Worm (Caenorhabditis elegans): ENCODE results near the gene egl-8.

Gene egl-8

ce11 chrV:7778-8445, 12.7 kb upstream of the egl-8 start, which contains the start of gene ife-3 (continued):
- no peak for TF ChIP-seq dsc-1 (tag; optimal IDR thresholded peaks at IDR 0.05)
- TF ChIP-seq ama-1 (optimal IDR thresholded peaks at IDR 0.05): peak; percentile 67
- no peak for TF ChIP-seq fkh-10 (GFP tag; optimal IDR thresholded peaks at IDR 0.05)
- no peak for TF ChIP-seq ceh-88 (GFP tag; IDR thresholded peaks at IDR 0.05)
- TF ChIP-seq efl-1 (optimal IDR thresholded peaks at IDR 0.05): peak; percentile 76 to 92
- peak; percentile 90 to 99 for TF ChIP-seq efl-1 (GFP tag; optimal IDR thresholded peaks at IDR 0.05 in 1 of 2)
- no peak for TF ChIP-seq pqm-1 (tag; optimal IDR thresholded peaks at IDR 0.05)
- no peak for TF ChIP-seq nhr-28 (tag; optimal IDR thresholded peaks at IDR 0.05)
- no peak for TF ChIP-seq vab-15 (tag; optimal IDR thresholded peaks at IDR 0.05)
- peak; percentile 9 for TF ChIP-seq lin-13 (GFP tag; optimal IDR thresholded peaks at IDR 0.05)
- TF ChIP-seq rnt-1 (tag; optimal IDR thresholded peaks at IDR 0.05): peak; percentile 50
- TF ChIP-seq lir-3 (tag; optimal IDR thresholded peaks at IDR 0.05; ENCODE audit: poor library complexity): no peak
- no peak for TF ChIP-seq nhr-237 (tag; optimal IDR thresholded peaks at IDR 0.05)
- TF ChIP-seq zag-1 (tag; optimal IDR thresholded peaks at IDR 0.05): no peak
- peak; percentile 41 for TF ChIP-seq nhr-19 (GFP tag; conservative IDR thresholded peaks at IDR 0.05)
- TF ChIP-seq nhr-77 (tag; optimal IDR thresholded peaks at IDR 0.05): peak; percentile 6
- TF ChIP-seq pag-3 (tag; optimal IDR thresholded peaks at IDR 0.05; ENCODE audit: borderline replicate concordance, insufficient read depth): no peak
- TF ChIP-seq elt-3 (tag; optimal IDR thresholded peaks at IDR 0.05): peak in 2 of 6 experiments; percentile 17 to 65
- TF ChIP-seq tlp-1 (tag; optimal IDR thresholded peaks at IDR 0.05): no peak
- peak; percentile 18 for TF ChIP-seq mep-1 (tag; optimal IDR thresholded peaks at IDR 0.05)
- peak; percentile 69 for TF ChIP-seq blmp-1 (tag; optimal IDR thresholded peaks at IDR 0.05)
- TF ChIP-seq lin-15B (tag; optimal IDR thresholded peaks at IDR 0.05): peak; percentile 22
- TF ChIP-seq unc-86 (tag; optimal IDR thresholded peaks at IDR 0.05): no peak
- TF ChIP-seq dpl-1 (GFP tag; optimal IDR thresholded peaks at IDR 0.05): peak; percentile 92 to 94 (median 93)
- peak; percentile 66 for TF ChIP-seq unc-130 (tag; optimal IDR thresholded peaks at IDR 0.05)
- peak in 1 of 2 experiments; percentile 29 for TF ChIP-seq mdl-1 (tag; optimal IDR thresholded peaks at IDR 0.05)
- peak; percentile 19 for TF ChIP-seq snpc-4 (tag; optimal IDR thresholded peaks at IDR 0.05)
- no peak for TF ChIP-seq nhr-12 (tag; optimal IDR thresholded peaks at IDR 0.05)
- TF ChIP-seq nhr-85 (tag): peak; percentile 82
- no peak for TF ChIP-seq pax-3 (tag; optimal IDR thresholded peaks at IDR 0.05)
- TF ChIP-seq nhr-84 (tag; optimal IDR thresholded peaks at IDR 0.05): no peak
- peak; percentile 30 for TF ChIP-seq xbp-1 (tag; optimal IDR thresholded peaks at IDR 0.05)

ce11 chrV:8716-9246, 11.8 kb upstream of the egl-8 start, which contains the start of gene B0348.10:
TSS of gene B0348.10 (minus strand) at chrV:8739.
- TF ChIP-seq fkh-4 (tag; optimal IDR thresholded peaks at IDR 0.05; ENCODE audit: borderline replicate concordance) (no peak), efl-1 (optimal IDR thresholded peaks at IDR 0.05) (peak; percentile 67 to 78), efl-1 (GFP tag; optimal IDR thresholded peaks at IDR 0.05 in 1 of 2) (peak; percentile 60 to 96), lin-39 (tag; optimal IDR thresholded peaks at IDR 0.05) (no peak), nhr-47 (tag; optimal IDR thresholded peaks at IDR 0.05) (peak; percentile 90), lin-13 (GFP tag; optimal IDR thresholded peaks at IDR 0.05) (peak; percentile 24), fkh-8 (tag; optimal IDR thresholded peaks at IDR 0.05) (peak; percentile 98), aha-1 (tag; optimal IDR thresholded peaks at IDR 0.05) (no peak), ceh-63 (GFP tag; optimal IDR thresholded peaks at IDR 0.05) (peak; percentile 60), irx-1 (tag; optimal IDR thresholded peaks at IDR 0.05) (peak; percentile 29), unc-30 (tag; optimal IDR thresholded peaks at IDR 0.05) (no peak), ceh-88 (GFP tag; IDR thresholded peaks at IDR 0.05) (peak; percentile 58; the same call in 1 of the 2 replicates), unc-62 (GFP tag; optimal IDR thresholded peaks at IDR 0.05) (no peak), ceh-82 (tag; optimal IDR thresholded peaks at IDR 0.05) (peak; percentile 34 to 81 (median 70)), ama-1 (optimal IDR thresholded peaks at IDR 0.05) (peak; percentile 2), zip-4 (GFP tag; optimal IDR thresholded peaks at IDR 0.05) (no peak), unc-98 (GFP tag; IDR thresholded peaks at IDR 0.05) (no peak), nhr-19 (GFP tag; conservative IDR thresholded peaks at IDR 0.05) (0 out of 2 replicates have a peak, but pooled peaks have one; percentile 29), nhr-71 (tag; optimal IDR thresholded peaks at IDR 0.05) (peak; percentile 91), egl-27 (tag; optimal IDR thresholded peaks at IDR 0.05) (no peak), lin-15B (tag; optimal IDR thresholded peaks at IDR 0.05) (peak; percentile 14), nhr-11 (tag; optimal IDR thresholded peaks at IDR 0.05) (no peak), sox-4 (tag; optimal IDR thresholded peaks at IDR 0.05) (peak; percentile 65), ceh-8 (GFP tag; optimal IDR thresholded peaks at IDR 0.05) (peak; percentile 15), dpl-1 (GFP tag; optimal IDR thresholded peaks at IDR 0.05) (peak; percentile 62 to 68 (median 66)), tlp-1 (tag; optimal IDR thresholded peaks at IDR 0.05) (no peak), isw-1 (GFP tag; IDR thresholded peaks at IDR 0.05) (peak; percentile 61), mdl-1 (tag; optimal IDR thresholded peaks at IDR 0.05) (peak in 1 of 2 experiments; percentile 41)

Measured in whole organism, L1 larva.